Fruit fly (Drosophila melanogaster): ENCODE measurements around the gene cv.

Gene cv

dm6 chrX:5690651-5691379 lies 1.0 kb downstream of the cv start (continued):
- no peak for TF ChIP-seq HLHmδ (GFP tag; optimal IDR thresholded peaks at IDR 0.05)
- no peak for TF ChIP-seq Atf6 (GFP tag; IDR thresholded peaks at IDR 0.05)
- TF ChIP-seq row (GFP tag; IDR thresholded peaks at IDR 0.05): peak; percentile 55
- no peak for TF ChIP-seq psq (GFP tag; optimal IDR thresholded peaks at IDR 0.05)
- TF ChIP-seq Dbx (GFP tag; IDR thresholded peaks at IDR 0.05): no peak
- peak; percentile 70 for TF ChIP-seq Sry-δ (GFP tag; optimal IDR thresholded peaks at IDR 0.05)
- TF ChIP-seq br (optimal IDR thresholded peaks at IDR 0.05): no peak
- 0 out of 2 replicates have a peak, but pooled peaks have one; percentile 24 for TF ChIP-seq Scr (GFP tag; IDR thresholded peaks at IDR 0.05; ENCODE audit: partially characterized antibody)
- no peak for TF ChIP-seq Mad (GFP tag; optimal IDR thresholded peaks at IDR 0.05)
- TF ChIP-seq unc-4 (GFP tag; IDR thresholded peaks at IDR 0.05; ENCODE audit: partially characterized antibody): no peak
- TF ChIP-seq tup (GFP tag; optimal IDR thresholded peaks at IDR 0.05): no peak
- no peak for TF ChIP-seq chif (GFP tag; optimal IDR thresholded peaks at IDR 0.05)
- peak; percentile 63 for TF ChIP-seq BEAF-32 (GFP tag; optimal IDR thresholded peaks at IDR 0.05)
- no peak for TF ChIP-seq Ptx1 (GFP tag; IDR thresholded peaks at IDR 0.05)
- no peak for TF ChIP-seq Dfd (GFP tag; optimal IDR thresholded peaks at IDR 0.05)
- peak; percentile 16; the same call in 1 of the 3 replicates for TF ChIP-seq dysf (GFP tag; IDR thresholded peaks at IDR 0.05)
- no peak for TF ChIP-seq insv (GFP tag; optimal IDR thresholded peaks at IDR 0.05)
- TF ChIP-seq pan (optimal IDR thresholded peaks at IDR 0.05): no peak
- TF ChIP-seq pan (GFP tag; optimal IDR thresholded peaks at IDR 0.05 in 1 of 2, IDR thresholded peaks at IDR 0.05 in 1 of 2): no peak
- TF ChIP-seq CG10959 (GFP tag; IDR thresholded peaks at IDR 0.05): peak; percentile 90
- no peak for TF ChIP-seq lilli (GFP tag; optimal IDR thresholded peaks at IDR 0.05)
- peak; percentile 53; the same call in 2 of the 3 replicates for TF ChIP-seq HLH4C (GFP tag; IDR thresholded peaks at IDR 0.05; ENCODE audit: partially characterized antibody)
- TF ChIP-seq so (GFP tag; IDR thresholded peaks at IDR 0.05): no peak
- no peak for TF ChIP-seq CG6254 (GFP tag; optimal IDR thresholded peaks at IDR 0.05)
- no peak for TF ChIP-seq CG32767 (GFP tag; IDR thresholded peaks at IDR 0.05)
- no peak for TF ChIP-seq CG3281 (GFP tag; optimal IDR thresholded peaks at IDR 0.05)
- peak; percentile 59 for TF ChIP-seq amos (GFP tag; IDR thresholded peaks at IDR 0.05; ENCODE audit: partially characterized antibody)
- TF ChIP-seq Bteb2 (GFP tag; optimal IDR thresholded peaks at IDR 0.05): no peak
- 0 out of 2 replicates have a peak, but pooled peaks have one; percentile 22 for TF ChIP-seq inv (GFP tag; IDR thresholded peaks at IDR 0.05; ENCODE audit: partially characterized antibody)
- no peak for TF ChIP-seq Hmr (GFP tag; optimal IDR thresholded peaks at IDR 0.05)
- no peak for TF ChIP-seq CG4404 (GFP tag; IDR thresholded peaks at IDR 0.05)
- no peak for TF ChIP-seq dm (GFP tag; optimal IDR thresholded peaks at IDR 0.05)
- no peak for TF ChIP-seq h (optimal IDR thresholded peaks at IDR 0.05)
- no peak for TF ChIP-seq CG17361 (GFP tag; IDR thresholded peaks at IDR 0.05)
- no peak for TF ChIP-seq CG11093 (GFP tag; IDR thresholded peaks at IDR 0.05)
- TF ChIP-seq Opbp (GFP tag; IDR thresholded peaks at IDR 0.05; ENCODE audit: partially characterized antibody): 0 out of 3 replicates have a peak, but pooled peaks have one; percentile 23
- no peak for TF ChIP-seq Deaf1 (tag; optimal IDR thresholded peaks at IDR 0.05)
- TF ChIP-seq CG6791 (GFP tag; IDR thresholded peaks at IDR 0.05; ENCODE audit: partially characterized antibody): 0 out of 3 replicates have a peak, but pooled peaks have one; percentile 49
- no peak for TF ChIP-seq Oli (tag; optimal IDR thresholded peaks at IDR 0.05)
- TF ChIP-seq CG13424 (tag; optimal IDR thresholded peaks at IDR 0.05): no peak
- peak; percentile 67 for TF ChIP-seq Med (GFP tag)
- peak in 1 of 2 experiments; percentile 5 for TF ChIP-seq Pdp1 (GFP tag; optimal IDR thresholded peaks at IDR 0.05)
- TF ChIP-seq knrl (GFP tag; IDR thresholded peaks at IDR 0.05; ENCODE audit: partially characterized antibody): 0 out of 3 replicates have a peak, but pooled peaks have one; percentile 27
- TF ChIP-seq onecut (GFP tag; IDR thresholded peaks at IDR 0.05): no peak
- peak; percentile 31 for TF ChIP-seq sd (tag; optimal IDR thresholded peaks at IDR 0.05)
- TF ChIP-seq cg (GFP tag; optimal IDR thresholded peaks at IDR 0.05): peak; percentile 86
- no peak for TF ChIP-seq CG6813 (GFP tag; optimal IDR thresholded peaks at IDR 0.05)
- no peak for TF ChIP-seq pum (GFP tag; optimal IDR thresholded peaks at IDR 0.05)
- TF ChIP-seq Optix (GFP tag; IDR thresholded peaks at IDR 0.05): no peak
